Fruit fly (Drosophila melanogaster) Kc167 (cell line): Measurements from ENCODE around the gene CG13722.

Experiments used
- Myc ChIP-seq: fragments of >200 bp; optimal IDR thresholded peaks from 2 replicates; lab custom pipeline; 2017; ENCODE audit warnings: missing external identifiers
- Sin3A ChIP-seq: fragments of >200 bp; optimal IDR thresholded peaks from 2 replicates; lab custom pipeline; 2018; ENCODE audit warnings: missing external identifiers
- h ChIP-seq: fragments of >200 bp; optimal IDR thresholded peaks from 3 replicates; lab custom pipeline; 2018; ENCODE audit warnings: missing external identifiers
- insv ChIP-seq: fragments of >200 bp; optimal IDR thresholded peaks from 3 replicates; lab custom pipeline; 2018; ENCODE audit warnings: missing external identifiers
- psq ChIP-seq: fragments of >200 bp; optimal IDR thresholded peaks from 2 replicates; lab custom pipeline; 2017; ENCODE audit warnings: missing external identifiers
- ttk ChIP-seq: sonication (Bioruptor generic); optimal IDR thresholded peaks from 2 replicates; lab custom pipeline; 2017; ENCODE audit warnings: missing external identifiers

CG13722 gene

dm6 chr3L:4490702-4491243 is at the start of gene CG13722:
Gene CG13722, minus strand, starts transcription at chr3L:4490963.
- no peak for TF ChIP-seq psq (lab: Kevin White, UChicago)
- no peak for TF ChIP-seq Myc (lab: Kevin White, UChicago)
- no peak for TF ChIP-seq Sin3A (lab: Kevin White, UChicago)
- TF ChIP-seq ttk (lab: Kevin White, UChicago), result no peak
- no peak for TF ChIP-seq insv
- TF ChIP-seq h (lab: Kevin White, UChicago), result no peak

dm6 chr3L:4534481-4534880 is 43.7 kb upstream of the CG13722 start:
- TF ChIP-seq psq (lab: Kevin White, UChicago), result no peak
- TF ChIP-seq Sin3A (lab: Kevin White, UChicago), result no peak
- TF ChIP-seq ttk (lab: Kevin White, UChicago), result no peak
- no peak for TF ChIP-seq insv
- TF ChIP-seq h (lab: Kevin White, UChicago), result no peak
- TF ChIP-seq Myc (lab: Kevin White, UChicago), result no peak

- TF ChIP-seq h (lab: Kevin White, UChicago) (no peak), psq (lab: Kevin White, UChicago) (no peak), ttk (lab: Kevin White, UChicago) (no peak), Myc (lab: Kevin White, UChicago) (no peak), insv (no peak), Sin3A (lab: Kevin White, UChicago) (no peak)
Measured at dm6 chr3L:4533941-4534340, 43.2 kb upstream of the CG13722 start.

dm6 chr3L:4532841-4533619 is 42.3 kb upstream of the CG13722 start, which contains the start of gene CG11353:
Gene CG11353, plus strand, starts transcription at chr3L:4533170.
- TF ChIP-seq psq (lab: Kevin White, UChicago), result no peak
- no peak for TF ChIP-seq h (lab: Kevin White, UChicago)
- TF ChIP-seq Sin3A (lab: Kevin White, UChicago), result no peak

- TF ChIP-seq Myc (lab: Kevin White, UChicago) (no peak), ttk (lab: Kevin White, UChicago) (no peak), insv (no peak), psq (lab: Kevin White, UChicago) (no peak), h (lab: Kevin White, UChicago) (no peak), Sin3A (lab: Kevin White, UChicago) (no peak)
Measured at dm6 chr3L:4531941-4532478, 41.2 kb upstream of the CG13722 start, which contains the start of gene Tie. Gene Tie, minus strand, starts transcription at chr3L:4532145.

dm6 chr3L:4521809-4522208 is 31.0 kb upstream of the CG13722 start:
- TF ChIP-seq Myc (lab: Kevin White, UChicago) (no peak), ttk (lab: Kevin White, UChicago) (no peak), insv (no peak), Sin3A (lab: Kevin White, UChicago) (no peak), psq (lab: Kevin White, UChicago) (no peak), h (lab: Kevin White, UChicago) (no peak)

- TF ChIP-seq Myc (lab: Kevin White, UChicago), result no peak
- no peak for TF ChIP-seq Sin3A (lab: Kevin White, UChicago)
- TF ChIP-seq ttk (lab: Kevin White, UChicago), result no peak
- no peak for TF ChIP-seq psq (lab: Kevin White, UChicago)
- no peak for TF ChIP-seq insv
- TF ChIP-seq h (lab: Kevin White, UChicago), result no peak
Measured at dm6 chr3L:4519417-4519931, 28.7 kb upstream of the CG13722 start.

dm6 chr3L:4516378-4516777 is 25.6 kb upstream of the CG13722 start:
- TF ChIP-seq psq (lab: Kevin White, UChicago) (no peak), insv (no peak), Myc (lab: Kevin White, UChicago) (no peak), h (lab: Kevin White, UChicago) (no peak), ttk (lab: Kevin White, UChicago) (no peak), Sin3A (lab: Kevin White, UChicago) (no peak)

dm6 chr3L:4510317-4510716 is 19.6 kb upstream of the CG13722 start:
- TF ChIP-seq Sin3A (lab: Kevin White, UChicago), result no peak
- no peak for TF ChIP-seq psq (lab: Kevin White, UChicago)
- TF ChIP-seq Myc (lab: Kevin White, UChicago), result no peak
- TF ChIP-seq ttk (lab: Kevin White, UChicago), result no peak
- no peak for TF ChIP-seq insv
- no peak for TF ChIP-seq h (lab: Kevin White, UChicago)

- no peak for TF ChIP-seq ttk (lab: Kevin White, UChicago)
- no peak for TF ChIP-seq insv
- no peak for TF ChIP-seq Sin3A (lab: Kevin White, UChicago)
- TF ChIP-seq psq (lab: Kevin White, UChicago), result no peak
- TF ChIP-seq Myc (lab: Kevin White, UChicago), result no peak
- no peak for TF ChIP-seq h (lab: Kevin White, UChicago)
Measured at dm6 chr3L:4508926-4509457, 18.2 kb upstream of the CG13722 start.

- TF ChIP-seq Sin3A (lab: Kevin White, UChicago) (no peak), psq (lab: Kevin White, UChicago) (no peak), ttk (lab: Kevin White, UChicago) (no peak), Myc (lab: Kevin White, UChicago) (no peak), h (lab: Kevin White, UChicago) (no peak), insv (no peak)
Measured at dm6 chr3L:4508307-4508706, 17.5 kb upstream of the CG13722 start, which contains the start of gene NT1. Gene NT1, minus strand, starts transcription at chr3L:4508433.
